Fruit fly (Drosophila melanogaster): Measurements from ENCODE around the gene Cpr62Bb.

The Cpr62Bb gene

DNA sequence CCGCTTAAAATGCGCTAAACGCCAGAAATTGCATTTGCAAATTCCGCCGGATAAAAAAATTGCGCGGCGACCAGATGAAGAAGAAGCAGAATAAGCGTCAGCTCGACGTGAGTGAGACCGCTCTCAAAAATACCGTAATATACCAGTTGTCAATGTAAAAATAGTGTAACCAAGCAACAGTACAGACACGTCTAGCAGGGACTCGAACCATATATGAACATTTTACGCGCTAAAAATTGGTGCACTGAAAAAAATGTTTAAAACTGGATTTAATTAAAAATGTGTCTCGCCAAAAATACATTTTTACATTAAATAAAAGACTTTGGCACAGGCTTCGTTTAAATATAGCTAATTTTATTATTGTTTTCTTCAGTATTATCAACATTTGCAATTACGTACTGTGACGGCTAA is 41.3 kb upstream of the Cpr62Bb start, which contains the start of gene dre4 (continued):
- TF ChIP-seq sd (tag; optimal IDR thresholded peaks at IDR 0.05): peak; percentile 96
- peak; percentile 74 for TF ChIP-seq bcd (GFP tag; optimal IDR thresholded peaks at IDR 0.05)
- peak; percentile 66 for TF ChIP-seq CG10267 (tag; optimal IDR thresholded peaks at IDR 0.05)
- TF ChIP-seq CG4707 (GFP tag; optimal IDR thresholded peaks at IDR 0.05): peak; percentile 4
- TF ChIP-seq fru (optimal IDR thresholded peaks at IDR 0.05): no peak
- peak; percentile 66 for TF ChIP-seq CoRest (tag; optimal IDR thresholded peaks at IDR 0.05)
- TF ChIP-seq schlank (tag; optimal IDR thresholded peaks at IDR 0.05): peak; percentile 29
- TF ChIP-seq B-H2 (GFP tag; optimal IDR thresholded peaks at IDR 0.05): no peak
- peak; percentile 86 for TF ChIP-seq Hmr (GFP tag; optimal IDR thresholded peaks at IDR 0.05)
- TF ChIP-seq sisA (GFP tag; IDR thresholded peaks at IDR 0.05): peak; percentile 51; the same call in 1 of the 2 replicates
- peak; percentile 45 for TF ChIP-seq CG12219 (GFP tag; optimal IDR thresholded peaks at IDR 0.05)
- no peak for TF ChIP-seq CG17912 (GFP tag; optimal IDR thresholded peaks at IDR 0.05)
- peak; percentile 58; the same call in 1 of the 2 replicates for TF ChIP-seq Awh (GFP tag; IDR thresholded peaks at IDR 0.05)
- TF ChIP-seq CG8359 (GFP tag; optimal IDR thresholded peaks at IDR 0.05; ENCODE audit: borderline replicate concordance): no peak
- TF ChIP-seq hth (optimal IDR thresholded peaks at IDR 0.05): no peak
- peak; percentile 37 for TF ChIP-seq CG15696 (tag; optimal IDR thresholded peaks at IDR 0.05)
- peak; percentile 33 for TF ChIP-seq NC2α (GFP tag; optimal IDR thresholded peaks at IDR 0.05)
- peak; percentile 70 for TF ChIP-seq CG10209 (GFP tag; optimal IDR thresholded peaks at IDR 0.05)
- TF ChIP-seq Doc3 (GFP tag; IDR thresholded peaks at IDR 0.05; ENCODE audit: partially characterized antibody): no peak
- TF ChIP-seq CG6254 (GFP tag; optimal IDR thresholded peaks at IDR 0.05): peak; percentile 73
- peak; percentile 64 for TF ChIP-seq HHEX (GFP tag; optimal IDR thresholded peaks at IDR 0.05)
- peak; percentile 88 for TF ChIP-seq stwl (tag; optimal IDR thresholded peaks at IDR 0.05)
- TF ChIP-seq CG2202 (tag; optimal IDR thresholded peaks at IDR 0.05): peak; percentile 48
- no peak for TF ChIP-seq mirr (GFP tag; optimal IDR thresholded peaks at IDR 0.05)
- peak; percentile 64 for TF ChIP-seq grau (tag; optimal IDR thresholded peaks at IDR 0.05)
- peak; percentile 37; the same call in 1 of the 2 replicates for TF ChIP-seq ttk (GFP tag; IDR thresholded peaks at IDR 0.05)
- TF ChIP-seq ind (GFP tag; optimal IDR thresholded peaks at IDR 0.05): peak; percentile 69
- peak; percentile 94 for TF ChIP-seq nerfin-1 (tag; optimal IDR thresholded peaks at IDR 0.05)
- TF ChIP-seq h (optimal IDR thresholded peaks at IDR 0.05): no peak
- TF ChIP-seq CG18011 (GFP tag; optimal IDR thresholded peaks at IDR 0.05): peak; percentile 47
- TF ChIP-seq slou (GFP tag; optimal IDR thresholded peaks at IDR 0.05): peak; percentile 54
- TF ChIP-seq pros (GFP tag; optimal IDR thresholded peaks at IDR 0.05): no peak
- peak; percentile 72 for TF ChIP-seq Dad (GFP tag; optimal IDR thresholded peaks at IDR 0.05)
- TF ChIP-seq Aef1 (GFP tag; IDR thresholded peaks at IDR 0.05): peak; percentile 57
- peak; percentile 57 for TF ChIP-seq CG10654 (GFP tag; optimal IDR thresholded peaks at IDR 0.05)
- no peak for TF ChIP-seq Kr (GFP tag; optimal IDR thresholded peaks at IDR 0.05)
- TF ChIP-seq ato (GFP tag; IDR thresholded peaks at IDR 0.05; ENCODE audit: partially characterized antibody): no peak
- TF ChIP-seq bab2 (GFP tag; optimal IDR thresholded peaks at IDR 0.05): peak; percentile 52
- peak in 1 of 2 experiments; percentile 46 for TF ChIP-seq crp (GFP tag; optimal IDR thresholded peaks at IDR 0.05)
- TF ChIP-seq Hsf (GFP tag; optimal IDR thresholded peaks at IDR 0.05): peak; percentile 80
- TF ChIP-seq CG9932 (GFP tag; IDR thresholded peaks at IDR 0.05): peak; percentile 77
- no peak for TF ChIP-seq Eip74EF (GFP tag; optimal IDR thresholded peaks at IDR 0.05)
- TF ChIP-seq H15 (GFP tag; IDR thresholded peaks at IDR 0.05): no peak; the same call in 2 of the 3 replicates
- TF ChIP-seq CG6791 (GFP tag; IDR thresholded peaks at IDR 0.05; ENCODE audit: partially characterized antibody): no peak
- peak; percentile 28 for TF ChIP-seq Antp (GFP tag; optimal IDR thresholded peaks at IDR 0.05)
- TF ChIP-seq ewg (GFP tag; optimal IDR thresholded peaks at IDR 0.05): peak; percentile 49
- TF ChIP-seq aop (GFP tag; IDR thresholded peaks at IDR 0.05): 0 out of 2 replicates have a peak, but pooled peaks have one; percentile 26
- TF ChIP-seq ken (GFP tag; IDR thresholded peaks at IDR 0.05): 0 out of 3 replicates have a peak, but pooled peaks have one; percentile 52
- TF ChIP-seq Sry-δ (GFP tag; optimal IDR thresholded peaks at IDR 0.05): peak; percentile 61
- peak; percentile 27 for TF ChIP-seq CG12236 (GFP tag; optimal IDR thresholded peaks at IDR 0.05)
